Fruit fly (Drosophila melanogaster) whole organism, wandering third instar larva: ENCODE data around the gene Rbp9.
A peak's percentile ranks its signal among the peaks of the same experiment; 100 is the strongest.

Experiments
- Abd-B ChIP-seq: fragments of >200 bp; optimal IDR thresholded peaks from 2 replicates; lab custom pipeline; 2017; ENCODE audit warnings: missing biosample characterization, missing genetic modification characterization
- CG9705 ChIP-seq: fragments of 200-800 bp; sonication (Bioruptor generic); optimal IDR thresholded peaks from 2 replicates; lab custom pipeline; 2018; ENCODE audit warnings: missing biosample characterization, mild to moderate bottlenecking, missing genetic modification characterization
- Hr83 ChIP-seq: fragments of 200-300 bp; sonication (Bioruptor generic); optimal IDR thresholded peaks from 2 replicates; lab custom pipeline; 2016; ENCODE audit warnings: missing biosample characterization, mild to moderate bottlenecking, missing genetic modification characterization, moderate library complexity; ENCODE audit not compliant: poor library complexity, severe bottlenecking
- br ChIP-seq: fragments of 200-800 bp; sonication (Bioruptor generic); optimal IDR thresholded peaks from 2 replicates; lab custom pipeline; 2016; ENCODE audit warnings: missing biosample characterization, missing genetic modification characterization
- dl ChIP-seq, 2 experiments: fragments of 175-275, 200-275 bp in 1 of 2; fragments of 200-275 bp in 1 of 2; sonication (Bioruptor generic); optimal IDR thresholded peaks; lab custom pipeline; 2018; ENCODE audit warnings: mild to moderate bottlenecking in 2 of 2, missing biosample characterization in 2 of 2, missing genetic modification characterization in 2 of 2, moderate library complexity in 2 of 2; ENCODE audit not compliant: partially characterized antibody in 2 of 2, insufficient read depth in 1 of 2
- ey ChIP-seq: fragments of 200-800 bp; sonication (Bioruptor generic); optimal IDR thresholded peaks from 2 replicates; lab custom pipeline; 2016; ENCODE audit warnings: missing biosample characterization, missing genetic modification characterization
- h ChIP-seq: fragments of 200-800 bp; sonication (Bioruptor generic); optimal IDR thresholded peaks from 3 replicates; lab custom pipeline; 2016; ENCODE audit warnings: missing biosample characterization, mild to moderate bottlenecking, missing genetic modification characterization
- pan ChIP-seq: fragments of >200 bp; optimal IDR thresholded peaks from 2 replicates; lab custom pipeline; 2017
- psq ChIP-seq: fragments of 200-800 bp; sonication (Bioruptor generic); optimal IDR thresholded peaks from 3 replicates; lab custom pipeline; 2017; ENCODE audit warnings: missing biosample characterization, mild to moderate bottlenecking, missing genetic modification characterization, moderate library complexity
- sv ChIP-seq: fragments of 200-800 bp; sonication (Bioruptor generic); optimal IDR thresholded peaks from 3 replicates; lab custom pipeline; 2016; ENCODE audit warnings: missing biosample characterization, missing genetic modification characterization
- usp ChIP-seq: fragments of >200 bp; optimal IDR thresholded peaks from 2 replicates; lab custom pipeline; 2017; ENCODE audit warnings: missing biosample characterization, missing genetic modification characterization
- woc ChIP-seq: sonication (Bioruptor generic); optimal IDR thresholded peaks from 2 replicates; lab custom pipeline; 2016; ENCODE audit warnings: missing biosample characterization, mild to moderate bottlenecking, missing genetic modification characterization

DNA sequence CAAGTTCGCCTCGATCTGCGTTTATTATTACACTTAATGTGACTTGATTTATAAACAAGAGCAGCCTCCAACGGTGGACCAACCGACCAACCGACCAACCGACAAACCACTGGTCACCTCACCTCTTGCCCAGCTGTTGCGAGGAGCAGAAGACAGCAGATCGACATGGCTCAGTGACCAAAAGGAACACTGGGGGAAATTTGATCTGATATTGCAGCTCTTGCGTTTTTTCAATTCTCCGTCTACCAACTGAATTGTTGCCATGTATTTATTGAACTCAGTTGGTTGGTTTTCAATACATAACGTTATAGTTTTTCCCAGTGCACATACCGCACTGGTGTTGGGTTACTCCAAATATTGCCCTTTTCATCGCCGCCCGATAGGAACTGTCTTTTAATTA is 50.0 kb downstream of the Rbp9 start:
- TF ChIP-seq pan, result no peak
- peak; percentile 37 for TF ChIP-seq h (GFP tag; lab: Kevin White, UChicago)
- peak; percentile 63 for TF ChIP-seq br (GFP tag; lab: Kevin White, UChicago)
- no peak for TF ChIP-seq usp (GFP tag; lab: Kevin White, UChicago)
- TF ChIP-seq psq (GFP tag; lab: Kevin White, UChicago), result peak; percentile 31
- TF ChIP-seq Hr83 (GFP tag; lab: Kevin White, UChicago), result no peak
- no peak for TF ChIP-seq Abd-B (GFP tag; lab: Kevin White, UChicago)
- peak; percentile 22 for TF ChIP-seq ey (GFP tag; lab: Kevin White, UChicago)
- no peak for TF ChIP-seq dl (GFP tag; optimal IDR thresholded peaks at IDR 0.05; lab: Kevin White, UChicago; ENCODE audit: insufficient read depth in 1 of 2, partially characterized antibody in 2 of 2)
- no peak for TF ChIP-seq CG9705 (GFP tag; lab: Kevin White, UChicago)
- TF ChIP-seq sv (GFP tag; lab: Kevin White, UChicago), result no peak
- TF ChIP-seq woc (GFP tag; lab: Kevin White, UChicago), result peak; percentile 10
